Fruit fly (Drosophila melanogaster) whole organism, embryonic: ENCODE measurements around the gene CG13471.

ENCODE experiments used
- BtbVII ChIP-seq: fragments of 200-800 bp; sonication (Bioruptor generic); optimal IDR thresholded peaks from 3 replicates; lab custom pipeline; 2017; ENCODE audit warnings: missing biosample characterization, mild to moderate bottlenecking, missing genetic modification characterization
- CG11247 ChIP-seq: fragments of 200-800 bp; sonication (Bioruptor generic); IDR thresholded peaks from 2 replicates; pipeline ENCODE4 v1.3.6; 2022; ENCODE audit warnings: missing biosample characterization, missing genetic modification characterization
- CG11504 ChIP-seq: fragments of 200-800 bp; sonication (Bioruptor generic); optimal IDR thresholded peaks from 3 replicates; lab custom pipeline; 2019; ENCODE audit warnings: missing biosample characterization, mild to moderate bottlenecking, missing genetic modification characterization, moderate library complexity
- CG11560 ChIP-seq: fragments of 200-800 bp; sonication (Bioruptor generic); IDR thresholded peaks from 3 replicates; pipeline ENCODE4 v1.3.6; 2022; ENCODE audit warnings: missing biosample characterization, missing genetic modification characterization
- CG11723 ChIP-seq: fragments of 200-800 bp; sonication (Bioruptor generic); optimal IDR thresholded peaks from 2 replicates; lab custom pipeline; 2017; ENCODE audit warnings: missing biosample characterization, mild to moderate bottlenecking, missing genetic modification characterization
- CG13775 ChIP-seq: fragments of 200-800 bp; sonication (Bioruptor generic); optimal IDR thresholded peaks from 3 replicates; lab custom pipeline; 2017; ENCODE audit warnings: missing biosample characterization, mild to moderate bottlenecking, missing genetic modification characterization
- CG16815 ChIP-seq: fragments of 200-800 bp; sonication (Bioruptor generic); optimal IDR thresholded peaks from 3 replicates; lab custom pipeline; 2017; ENCODE audit warnings: missing biosample characterization, mild to moderate bottlenecking, missing genetic modification characterization
- CG1832 ChIP-seq: fragments of 200-800 bp; sonication (Bioruptor generic); optimal IDR thresholded peaks from 2 replicates; lab custom pipeline; 2017; ENCODE audit warnings: missing biosample characterization, mild to moderate bottlenecking, missing genetic modification characterization, inconsistent platforms
- CG18599 ChIP-seq: fragments of 200-800 bp; sonication (Bioruptor generic); optimal IDR thresholded peaks from 3 replicates; lab custom pipeline; 2017; ENCODE audit warnings: missing biosample characterization, missing genetic modification characterization, mild to moderate bottlenecking, moderate library complexity, missing genetic modification reagents
- CG2199 ChIP-seq: fragments of 200-800 bp; sonication (Bioruptor generic); IDR thresholded peaks from 3 replicates; pipeline ENCODE4 v1.3.6; 2022; ENCODE audit warnings: missing biosample characterization, missing genetic modification characterization
- CG34376 ChIP-seq: fragments of 200-800 bp; sonication (Bioruptor generic); optimal IDR thresholded peaks from 2 replicates; lab custom pipeline; 2018; ENCODE audit warnings: missing biosample characterization, mild to moderate bottlenecking, missing genetic modification characterization
- CG4360 ChIP-seq: fragments of 200-800 bp; sonication (Bioruptor generic); IDR thresholded peaks from 2 replicates; pipeline ENCODE4 v1.3.6; 2022; ENCODE audit warnings: missing biosample characterization, missing genetic modification characterization
- CG43689 ChIP-seq: fragments of 200-800 bp; sonication (Bioruptor generic); IDR thresholded peaks from 2 replicates; pipeline ENCODE4 v1.3.6; 2022; ENCODE audit warnings: missing biosample characterization, missing genetic modification characterization
- CG4820 ChIP-seq: fragments of 200-800 bp; sonication (Bioruptor generic); optimal IDR thresholded peaks from 3 replicates; lab custom pipeline; 2016; ENCODE audit warnings: missing biosample characterization, missing genetic modification characterization
- CG5953 ChIP-seq: fragments of 200-800 bp; sonication (Bioruptor generic); IDR thresholded peaks from 2 replicates; pipeline ENCODE4 v1.3.6; 2022; ENCODE audit warnings: missing biosample characterization, missing genetic modification characterization
- CG6791 ChIP-seq: fragments of 200-800 bp; sonication (Bioruptor generic); IDR thresholded peaks from 3 replicates; pipeline ENCODE4 v1.3.6; 2022; ENCODE audit warnings: missing biosample characterization, missing genetic modification characterization; ENCODE audit not compliant: partially characterized antibody
- CG6813 ChIP-seq: fragments of 200-800 bp; sonication (Bioruptor generic); optimal IDR thresholded peaks from 2 replicates; lab custom pipeline; 2017; ENCODE audit warnings: missing biosample characterization, missing genetic modification characterization, mild to moderate bottlenecking, moderate library complexity, missing genetic modification reagents
- CG7745 ChIP-seq: fragments of 200-800 bp; sonication (Bioruptor generic); optimal IDR thresholded peaks from 2 replicates; lab custom pipeline; 2018; ENCODE audit warnings: missing biosample characterization, mild to moderate bottlenecking, missing genetic modification characterization, moderate library complexity
- CG7839 ChIP-seq: fragments of 200-800 bp; sonication (Bioruptor generic); optimal IDR thresholded peaks from 3 replicates; lab custom pipeline; 2018; ENCODE audit warnings: missing biosample characterization, mild to moderate bottlenecking, missing genetic modification characterization, moderate library complexity
- CoRest ChIP-seq: fragments of 200-800 bp; sonication (Bioruptor generic); optimal IDR thresholded peaks from 3 replicates; lab custom pipeline; 2018; ENCODE audit warnings: missing biosample characterization, mild to moderate bottlenecking, missing genetic modification characterization, moderate library complexity
- Dbx ChIP-seq: fragments of 200-800 bp; sonication (Bioruptor generic); IDR thresholded peaks from 3 replicates; pipeline ENCODE4 v1.3.6; 2022; ENCODE audit warnings: missing biosample characterization, missing genetic modification characterization
- E2f1 ChIP-seq: fragments of 200-800 bp; sonication (Bioruptor generic); IDR thresholded peaks from 2 replicates; pipeline ENCODE4 v1.3.6; 2022; ENCODE audit warnings: missing biosample characterization, missing genetic modification characterization
- Ets65A ChIP-seq: fragments of 200-800 bp; sonication (Bioruptor generic); peaks from one replicate; lab custom pipeline; 2016; ENCODE audit warnings: missing biosample characterization, missing genetic modification characterization
- Fer3 ChIP-seq: fragments of 200-800 bp; sonication (Bioruptor generic); optimal IDR thresholded peaks from 2 replicates; lab custom pipeline; 2018; ENCODE audit warnings: missing biosample characterization, mild to moderate bottlenecking, missing genetic modification characterization, moderate library complexity
- HLH54F ChIP-seq: fragments of 200-800 bp; sonication (Bioruptor generic); optimal IDR thresholded peaks from 3 replicates; lab custom pipeline; 2016; ENCODE audit warnings: missing biosample characterization, missing genetic modification characterization
- Hand ChIP-seq: fragments of 200-800 bp; sonication (Bioruptor generic); optimal IDR thresholded peaks from 2 replicates; lab custom pipeline; 2017; ENCODE audit warnings: mild to moderate bottlenecking, missing biosample characterization, missing genetic modification reagents, missing genetic modification characterization
- Hmr ChIP-seq: fragments of 200-800 bp; sonication (Bioruptor generic); optimal IDR thresholded peaks from 3 replicates; lab custom pipeline; 2017; ENCODE audit warnings: mild to moderate bottlenecking, missing biosample characterization, missing genetic modification reagents, missing genetic modification characterization
- Hr78 ChIP-seq, 2 experiments: fragments of 200-800 bp in 1 of 2; fragments of >200 bp in 1 of 2; sonication (Bioruptor generic) in 1 of 2; optimal IDR thresholded peaks; 2 replicates each; lab custom pipeline; 2017 to 2019; ENCODE audit warnings: missing biosample characterization in 2 of 2, missing genetic modification characterization in 2 of 2, mild to moderate bottlenecking in 1 of 2, moderate library complexity in 1 of 2
- MTF-1 ChIP-seq: fragments of 200-800 bp; sonication (Bioruptor generic); optimal IDR thresholded peaks from 2 replicates; lab custom pipeline; 2018; ENCODE audit warnings: missing biosample characterization, mild to moderate bottlenecking, missing genetic modification characterization, borderline replicate concordance
- Neu2 ChIP-seq: fragments of 200-800 bp; sonication (Bioruptor generic); optimal IDR thresholded peaks from 3 replicates; lab custom pipeline; 2016; ENCODE audit warnings: missing biosample characterization, missing genetic modification characterization, borderline replicate concordance
- PHDP ChIP-seq: fragments of 200-800 bp; sonication (Bioruptor generic); optimal IDR thresholded peaks from 3 replicates; lab custom pipeline; 2018; ENCODE audit warnings: missing biosample characterization, mild to moderate bottlenecking, missing genetic modification characterization, moderate library complexity
- bsh ChIP-seq, 2 experiments: fragments of 200-800 bp; sonication (Bioruptor generic); optimal IDR thresholded peaks; 2 replicates each; lab custom pipeline; 2017 to 2018; ENCODE audit warnings: mild to moderate bottlenecking in 2 of 2, missing biosample characterization in 2 of 2, missing genetic modification characterization in 2 of 2, moderate library complexity in 1 of 2
- cwo ChIP-seq: fragments of 200-800 bp; sonication (Bioruptor generic); optimal IDR thresholded peaks from 3 replicates; lab custom pipeline; 2017; ENCODE audit warnings: missing biosample characterization, missing genetic modification characterization, mild to moderate bottlenecking, moderate library complexity, missing genetic modification reagents
- esg ChIP-seq: fragments of 200-800 bp; sonication (Bioruptor generic); conservative IDR thresholded peaks from 2 replicates; pipeline ENCODE4 v1.3.6; 2022; ENCODE audit warnings: missing biosample characterization, missing genetic modification characterization
- gfzf ChIP-seq: fragments of 200-800 bp; sonication (Bioruptor generic); optimal IDR thresholded peaks from 2 replicates; lab custom pipeline; 2016; ENCODE audit warnings: missing biosample characterization, mild to moderate bottlenecking, missing genetic modification characterization, moderate library complexity
- grn ChIP-seq: fragments of 200-800 bp; sonication (Bioruptor generic); optimal IDR thresholded peaks from 3 replicates; lab custom pipeline; 2017; ENCODE audit warnings: missing biosample characterization, missing genetic modification characterization
- lov ChIP-seq, 2 experiments: fragments of 200-800 bp in 1 of 2; fragments of >200 bp in 1 of 2; sonication (Bioruptor generic) in 1 of 2; IDR thresholded peaks in 1 of 2; optimal IDR thresholded peaks in 1 of 2; 2 replicates in 1 of 2; 3 replicates in 1 of 2; pipeline versions ENCODE4 v1.3.6 to Lab custom; 2017 to 2022; ENCODE audit warnings: missing biosample characterization in 1 of 2, missing genetic modification characterization in 1 of 2
- nom ChIP-seq: fragments of 200-800 bp; sonication (Bioruptor generic); optimal IDR thresholded peaks from 2 replicates; lab custom pipeline; 2017; ENCODE audit warnings: missing biosample characterization, missing genetic modification characterization, mild to moderate bottlenecking, moderate library complexity, missing genetic modification reagents
- pnt ChIP-seq: fragments of 200-800 bp; sonication (Bioruptor generic); optimal IDR thresholded peaks from 3 replicates; lab custom pipeline; 2016; ENCODE audit warnings: missing biosample characterization, missing genetic modification characterization
- prd ChIP-seq, 3 experiments: fragments of >200 bp in 2 of 3; fragments of 200-800 bp in 1 of 3; sonication (Bioruptor generic) in 1 of 3; optimal IDR thresholded peaks in 2 of 3; IDR thresholded peaks in 1 of 3; 2 replicates in 2 of 3; 3 replicates in 1 of 3; pipeline versions ENCODE4 v1.3.6 to Lab custom; 2017 to 2022; ENCODE audit warnings: missing biosample characterization in 1 of 3, missing genetic modification characterization in 1 of 3
- pros ChIP-seq: fragments of 200-800 bp; sonication (Bioruptor generic); optimal IDR thresholded peaks from 3 replicates; lab custom pipeline; 2019; ENCODE audit warnings: missing biosample characterization, mild to moderate bottlenecking, missing genetic modification characterization, moderate library complexity
- seq ChIP-seq: fragments of 200-800 bp; sonication (Bioruptor generic); IDR thresholded peaks from 2 replicates; pipeline ENCODE4 v1.3.6; 2022; ENCODE audit warnings: missing biosample characterization, missing genetic modification characterization
- sima ChIP-seq: fragments of 200-800 bp; sonication (Bioruptor generic); optimal IDR thresholded peaks from 2 replicates; lab custom pipeline; 2016; ENCODE audit warnings: missing biosample characterization, missing genetic modification characterization
- ssp ChIP-seq: fragments of 200-800 bp; sonication (Bioruptor generic); IDR thresholded peaks from 2 replicates; pipeline ENCODE4 v1.3.6; 2022; ENCODE audit warnings: missing biosample characterization, missing genetic modification characterization
- sug ChIP-seq: fragments of 200-800 bp; optimal IDR thresholded peaks from 2 replicates; lab custom pipeline; 2019; ENCODE audit warnings: missing biosample characterization, mild to moderate bottlenecking, missing genetic modification characterization, moderate library complexity
- tna ChIP-seq: fragments of 200-800 bp; sonication (Bioruptor generic); IDR thresholded peaks from 2 replicates; pipeline ENCODE4 v1.3.6; 2022; ENCODE audit warnings: missing biosample characterization, missing genetic modification characterization; ENCODE audit not compliant: partially characterized antibody

CG13471 gene

dm6 chr3L:14756724-14757463 is 23.6 kb upstream of the CG13471 start (continued):
- TF ChIP-seq cwo (peak; percentile 79), CG11504 (tag; lab: Kevin White, UChicago) (peak; percentile 85), BtbVII (GFP tag; lab: Kevin White, UChicago) (peak; percentile 81), CG7745 (no peak), nom (GFP tag; lab: Kevin White, UChicago) (peak; percentile 55), ssp (GFP tag; lab: Robert Waterston, UW) (peak; percentile 76), lov (optimal IDR thresholded peaks at IDR 0.05; lab: Kevin White, UChicago) (no peak), lov (GFP tag; IDR thresholded peaks at IDR 0.05; lab: Robert Waterston, UW) (peak; percentile 85; the same call in 2 of the 3 replicates), pnt (GFP tag; lab: Kevin White, UChicago) (peak; percentile 90), pros (GFP tag; lab: Kevin White, UChicago) (peak; percentile 93), seq (GFP tag; lab: Robert Waterston, UW) (peak; percentile 88), CG16815 (GFP tag; lab: Kevin White, UChicago) (peak; percentile 83), CG43689 (GFP tag; lab: Robert Waterston, UW) (peak; percentile 85), grn (GFP tag; lab: Kevin White, UChicago) (no peak), CoRest (peak; percentile 87), Ets65A (GFP tag; lab: Kevin White, UChicago) (peak; percentile 98), CG4360 (GFP tag; lab: Robert Waterston, UW) (peak; percentile 79), CG6791 (peak; percentile 37; the same call in 1 of the 3 replicates), Hmr (peak; percentile 95), CG6813 (GFP tag; lab: Kevin White, UChicago) (peak; percentile 82), prd (optimal IDR thresholded peaks at IDR 0.05; lab: Kevin White, UChicago) (no peak), prd (GFP tag; IDR thresholded peaks at IDR 0.05; lab: Robert Waterston, UW) (peak; percentile 92), tna (GFP tag; lab: Robert Waterston, UW) (no peak), CG2199 (GFP tag; lab: Robert Waterston, UW) (peak; percentile 38; the same call in 1 of the 3 replicates), CG5953 (GFP tag; lab: Robert Waterston, UW) (peak; percentile 89), esg (GFP tag; lab: Robert Waterston, UW) (peak; percentile 87), CG4820 (GFP tag; lab: Kevin White, UChicago) (peak; percentile 84), HLH54F (GFP tag; lab: Kevin White, UChicago) (peak; percentile 91), gfzf (no peak), CG11723 (GFP tag; lab: Kevin White, UChicago) (peak; percentile 82), CG11247 (GFP tag; lab: Robert Waterston, UW) (peak; percentile 92), MTF-1 (GFP tag; lab: Kevin White, UChicago) (peak; percentile 82), CG11560 (tag; lab: Robert Waterston, UW) (peak; percentile 85), bsh (GFP tag; optimal IDR thresholded peaks at IDR 0.05; lab: Kevin White, UChicago) (peak; percentile 60 to 80), CG13775 (peak; percentile 87), CG34376 (GFP tag; lab: Kevin White, UChicago) (no peak), CG7839 (tag; lab: Kevin White, UChicago) (peak; percentile 90), Neu2 (GFP tag; lab: Kevin White, UChicago) (peak; percentile 51), Dbx (GFP tag; lab: Robert Waterston, UW) (peak; percentile 95), E2f1 (GFP tag; lab: Robert Waterston, UW) (peak; percentile 92), Fer3 (peak; percentile 88), sug (tag; lab: Kevin White, UChicago) (peak; percentile 72), sima (GFP tag; lab: Kevin White, UChicago) (peak; percentile 57), CG1832 (GFP tag; lab: Kevin White, UChicago) (peak; percentile 94), Hand (GFP tag; lab: Kevin White, UChicago) (peak; percentile 87), CG18599 (peak; percentile 96), Hr78 (GFP tag; optimal IDR thresholded peaks at IDR 0.05; lab: Kevin White, UChicago) (no peak), PHDP (tag; lab: Kevin White, UChicago) (peak; percentile 84)
